Worm (Caenorhabditis elegans) whole organism, L1 larva: ENCODE data around the gene nep-12.

Experiments
- C04F5.9 ChIP-seq: sonication (generic microtip); optimal IDR thresholded peaks from 2 replicates; lab custom pipeline; 2016; ENCODE audit warnings: missing genetic modification characterization, missing compliant biosample characterization
- C34B4.2 ChIP-seq: sonication (generic microtip); optimal IDR thresholded peaks from 2 replicates; lab custom pipeline; 2017; ENCODE audit warnings: mild to moderate bottlenecking, missing genetic modification characterization, missing compliant biosample characterization
- Y116A8C.19 ChIP-seq: sonication (generic microtip); optimal IDR thresholded peaks from 2 replicates; lab custom pipeline; 2016; ENCODE audit warnings: missing compliant biosample characterization, missing genetic modification characterization, borderline replicate concordance
- blmp-1 ChIP-seq: fragments of 150-350 bp; optimal IDR thresholded peaks from 2 replicates; lab custom pipeline; 2014; ENCODE audit warnings: missing biosample characterization, missing genetic modification characterization
- ceh-63 ChIP-seq: fragments of 200-800 bp; sonication (Bioruptor generic); optimal IDR thresholded peaks from 2 replicates; lab custom pipeline; 2018; ENCODE audit warnings: mild to moderate bottlenecking, missing genetic modification characterization, missing compliant biosample characterization
- ceh-8 ChIP-seq: fragments of 200-800 bp; sonication (Bioruptor generic); optimal IDR thresholded peaks from 2 replicates; lab custom pipeline; 2018; ENCODE audit warnings: mild to moderate bottlenecking, missing genetic modification characterization, moderate library complexity, missing compliant biosample characterization
- ceh-82 ChIP-seq, 3 experiments: fragments of 150-350 bp in 1 of 3; sonication (generic microtip) in 2 of 3; optimal IDR thresholded peaks; 2 replicates each; lab custom pipeline; 2014 to 2017; ENCODE audit warnings: missing biosample characterization in 3 of 3, missing genetic modification characterization in 3 of 3
- ces-1 ChIP-seq: fragments of 150-350 bp; optimal IDR thresholded peaks from 2 replicates; lab custom pipeline; 2014; ENCODE audit warnings: missing biosample characterization, missing genetic modification reagents, missing genetic modification characterization
- dsc-1 ChIP-seq: sonication (generic microtip); optimal IDR thresholded peaks from 2 replicates; lab custom pipeline; 2016; ENCODE audit warnings: mild to moderate bottlenecking, missing genetic modification characterization, missing compliant biosample characterization
- efl-1 ChIP-seq, 4 experiments: fragments of 150-350 bp; optimal IDR thresholded peaks in 3 of 4; peaks in 1 of 4; 1 replicate in 1 of 4; 2 replicates in 3 of 4; lab custom pipeline; 2014; ENCODE audit warnings: missing biosample characterization in 2 of 4, missing genetic modification characterization in 2 of 4, missing genetic modification reagents in 2 of 4
- efl-3 ChIP-seq: fragments of 200-800 bp; sonication (Bioruptor generic); optimal IDR thresholded peaks from 2 replicates; lab custom pipeline; 2018; ENCODE audit warnings: mild to moderate bottlenecking, missing genetic modification characterization, missing compliant biosample characterization
- elt-2 ChIP-seq: sonication (generic microtip); optimal IDR thresholded peaks from 2 replicates; lab custom pipeline; 2016; ENCODE audit warnings: missing genetic modification characterization, mild to moderate bottlenecking, inconsistent platforms, missing compliant biosample characterization, missing genetic modification reagents
- elt-3 ChIP-seq, 6 experiments: fragments of 150-350 bp in 1 of 6; sonication (generic microtip); optimal IDR thresholded peaks; 2 replicates each; lab custom pipeline; 2017 to 2018; ENCODE audit warnings: missing biosample characterization in 6 of 6, missing genetic modification characterization in 6 of 6, inconsistent platforms in 1 of 6
- fkh-4 ChIP-seq: sonication (generic microtip); optimal IDR thresholded peaks from 2 replicates; lab custom pipeline; 2016; ENCODE audit warnings: missing compliant biosample characterization, missing genetic modification characterization, borderline replicate concordance
- fos-1 ChIP-seq: fragments of 150-350 bp; optimal IDR thresholded peaks from 2 replicates; lab custom pipeline; 2014; ENCODE audit warnings: missing biosample characterization, missing genetic modification characterization
- grh-1 ChIP-seq: fragments of 200-800 bp; sonication (Bioruptor generic); IDR thresholded peaks from 2 replicates; pipeline ENCODE4 v1.3.6; 2022; ENCODE audit warnings: missing genetic modification reagents, missing genetic modification characterization, missing compliant biosample characterization
- hlh-17 ChIP-seq: fragments of 200-800 bp; sonication (Bioruptor generic); optimal IDR thresholded peaks from 2 replicates; lab custom pipeline; 2018; ENCODE audit warnings: missing genetic modification characterization, mild to moderate bottlenecking, missing compliant biosample characterization, moderate library complexity, borderline replicate concordance
- hlh-4 ChIP-seq: sonication (generic microtip); optimal IDR thresholded peaks from 2 replicates; lab custom pipeline; 2016; ENCODE audit warnings: mild to moderate bottlenecking, missing genetic modification characterization, missing compliant biosample characterization
- jun-1 ChIP-seq: fragments of 150-350 bp; optimal IDR thresholded peaks from 2 replicates; lab custom pipeline; 2014; ENCODE audit warnings: missing biosample characterization, missing genetic modification reagents, missing genetic modification characterization
- lin-14 ChIP-seq: fragments of 200-800 bp; sonication (Bioruptor generic); optimal IDR thresholded peaks from 2 replicates; lab custom pipeline; 2018; ENCODE audit warnings: mild to moderate bottlenecking, missing genetic modification characterization, moderate library complexity, missing compliant biosample characterization
- lin-15B ChIP-seq: fragments of 150-350 bp; sonication (generic microtip); optimal IDR thresholded peaks from 3 replicates; lab custom pipeline; 2014; ENCODE audit warnings: missing biosample characterization, missing genetic modification characterization
- lin-39 ChIP-seq: fragments of 150-350 bp; optimal IDR thresholded peaks from 2 replicates; lab custom pipeline; 2014; ENCODE audit warnings: missing biosample characterization, missing genetic modification reagents, missing genetic modification characterization
- lsy-2 ChIP-seq, 2 experiments: fragments of 150-350 bp; optimal IDR thresholded peaks; 2 replicates each; lab custom pipeline; 2014; ENCODE audit warnings: missing biosample characterization in 2 of 2, missing genetic modification characterization in 2 of 2
- mef-2 ChIP-seq: fragments of 150-350 bp; optimal IDR thresholded peaks from 2 replicates; lab custom pipeline; 2014; ENCODE audit warnings: missing biosample characterization, missing genetic modification characterization
- nhr-11 ChIP-seq: fragments of 150-350 bp; optimal IDR thresholded peaks from 2 replicates; lab custom pipeline; 2014; ENCODE audit warnings: missing biosample characterization, missing genetic modification characterization
- nhr-28 ChIP-seq: fragments of 150-350 bp; optimal IDR thresholded peaks from 2 replicates; lab custom pipeline; 2014; ENCODE audit warnings: missing biosample characterization, missing genetic modification characterization
- nhr-47 ChIP-seq: sonication (generic microtip); optimal IDR thresholded peaks from 2 replicates; lab custom pipeline; 2016; ENCODE audit warnings: mild to moderate bottlenecking, missing genetic modification characterization, moderate library complexity, missing compliant biosample characterization
- nhr-71 ChIP-seq: sonication (generic microtip); optimal IDR thresholded peaks from 2 replicates; lab custom pipeline; 2016; ENCODE audit warnings: mild to moderate bottlenecking, missing genetic modification characterization, moderate library complexity, missing compliant biosample characterization
- nhr-84 ChIP-seq: sonication (generic microtip); optimal IDR thresholded peaks from 2 replicates; lab custom pipeline; 2017; ENCODE audit warnings: missing biosample characterization, missing genetic modification characterization
- nhr-85 ChIP-seq: sonication (generic microtip); peaks from one replicate; lab custom pipeline; 2016; ENCODE audit warnings: missing genetic modification characterization, inconsistent platforms, missing compliant biosample characterization
- nhr-90 ChIP-seq: sonication (generic microtip); optimal IDR thresholded peaks from 2 replicates; lab custom pipeline; 2016; ENCODE audit warnings: mild to moderate bottlenecking, missing genetic modification characterization, missing compliant biosample characterization; ENCODE audit not compliant: poor library complexity
- pag-3 ChIP-seq: sonication (generic microtip); optimal IDR thresholded peaks from 2 replicates; lab custom pipeline; 2017; ENCODE audit warnings: missing genetic modification characterization, mild to moderate bottlenecking, missing compliant biosample characterization, antibody characterized with exemption, borderline replicate concordance; ENCODE audit not compliant: insufficient read depth
- pqm-1 ChIP-seq: sonication (generic microtip); optimal IDR thresholded peaks from 3 replicates; lab custom pipeline; 2017; ENCODE audit warnings: missing biosample characterization, missing genetic modification characterization
- skn-1 ChIP-seq: fragments of 150-350 bp; optimal IDR thresholded peaks from 2 replicates; lab custom pipeline; 2014; ENCODE audit warnings: missing biosample characterization, missing genetic modification characterization
- snpc-4 ChIP-seq: fragments of 150-350 bp; optimal IDR thresholded peaks from 2 replicates; lab custom pipeline; 2014; ENCODE audit warnings: missing biosample characterization, missing genetic modification characterization
- snu-23 ChIP-seq: sonication (generic microtip); optimal IDR thresholded peaks from 2 replicates; lab custom pipeline; 2016; ENCODE audit warnings: missing genetic modification characterization, missing compliant biosample characterization
- sox-4 ChIP-seq: sonication (generic microtip); optimal IDR thresholded peaks from 2 replicates; lab custom pipeline; 2016; ENCODE audit warnings: missing genetic modification characterization, missing compliant biosample characterization
- sptf-1 ChIP-seq: fragments of 150-350 bp; optimal IDR thresholded peaks from 2 replicates; lab custom pipeline; 2014; ENCODE audit warnings: missing biosample characterization, missing genetic modification characterization
- sup-37 ChIP-seq: fragments of 200-800 bp; sonication (Bioruptor generic); optimal IDR thresholded peaks from 2 replicates; lab custom pipeline; 2018; ENCODE audit warnings: mild to moderate bottlenecking, missing genetic modification characterization, missing compliant biosample characterization
- tbx-2 ChIP-seq: sonication (generic microtip); optimal IDR thresholded peaks from 2 replicates; lab custom pipeline; 2016; ENCODE audit warnings: missing genetic modification characterization, missing compliant biosample characterization
- unc-30 ChIP-seq: sonication (generic microtip); optimal IDR thresholded peaks from 2 replicates; lab custom pipeline; 2017; ENCODE audit warnings: missing biosample characterization, missing genetic modification characterization
- unc-62 ChIP-seq: fragments of 150-350 bp; optimal IDR thresholded peaks from 2 replicates; lab custom pipeline; 2014; ENCODE audit warnings: missing biosample characterization, missing genetic modification reagents, missing genetic modification characterization
- unc-98 ChIP-seq: fragments of 200-800 bp; sonication (Bioruptor generic); IDR thresholded peaks from 2 replicates; pipeline ENCODE4 v1.3.6; 2022; ENCODE audit warnings: missing genetic modification characterization, missing compliant biosample characterization
- vab-15 ChIP-seq: sonication (generic microtip); optimal IDR thresholded peaks from 2 replicates; lab custom pipeline; 2017; ENCODE audit warnings: missing genotype, mild to moderate bottlenecking, missing genetic modification characterization, missing compliant biosample characterization
- zag-1 ChIP-seq: fragments of 150-350 bp; optimal IDR thresholded peaks from 2 replicates; lab custom pipeline; 2014; ENCODE audit warnings: missing biosample characterization, missing genetic modification characterization
- zip-4 ChIP-seq: fragments of 200-800 bp; sonication (Bioruptor generic); optimal IDR thresholded peaks from 2 replicates; lab custom pipeline; 2018; ENCODE audit warnings: mild to moderate bottlenecking, missing genetic modification characterization, moderate library complexity, missing compliant biosample characterization
- ztf-11 ChIP-seq, 2 experiments: sonication (generic microtip); optimal IDR thresholded peaks; 2 replicates each; lab custom pipeline; 2016 to 2017; ENCODE audit warnings: missing genetic modification characterization in 2 of 2, missing biosample characterization in 1 of 2, missing compliant biosample characterization in 1 of 2
- ztf-4 ChIP-seq: fragments of 150-350 bp; optimal IDR thresholded peaks from 2 replicates; lab custom pipeline; 2014; ENCODE audit warnings: missing biosample characterization, missing genetic modification characterization

Gene nep-12

ce11 chrII:4747697-4748096 is 36.6 kb downstream of the nep-12 start:
- TF ChIP-seq vab-15 (tag; lab: Kevin White, UChicago), result no peak
- TF ChIP-seq nhr-71 (tag; lab: Kevin White, UChicago), result peak; percentile 21
- TF ChIP-seq efl-1 (optimal IDR thresholded peaks at IDR 0.05; lab: Kevin White, UChicago), result no peak
- TF ChIP-seq efl-1 (GFP tag; optimal IDR thresholded peaks at IDR 0.05 in 1 of 2; lab: Kevin White, UChicago), result peak in 1 of 2 experiments; percentile 55
- TF ChIP-seq lin-14 (GFP tag; lab: Kevin White, UChicago), result peak; percentile 8
- no peak for TF ChIP-seq hlh-17 (GFP tag; lab: Kevin White, UChicago)
- TF ChIP-seq nhr-85, result peak; percentile 71
- no peak for TF ChIP-seq skn-1 (tag; lab: Kevin White, UChicago)
- no peak for TF ChIP-seq tbx-2 (tag; lab: Kevin White, UChicago)
- no peak for TF ChIP-seq blmp-1 (tag; lab: Kevin White, UChicago)
- TF ChIP-seq nhr-11 (tag; lab: Kevin White, UChicago), result no peak
- TF ChIP-seq elt-3 (tag; optimal IDR thresholded peaks at IDR 0.05; lab: Kevin White, UChicago), result peak in 1 of 6 experiments; percentile 51
- TF ChIP-seq nhr-28, result no peak

ce11 chrII:4747063-4747462 is 37.3 kb downstream of the nep-12 start:
- TF ChIP-seq pag-3 (no peak), elt-2 (tag; lab: Kevin White, UChicago) (no peak), hlh-4 (tag; lab: Kevin White, UChicago) (no peak), sox-4 (tag; lab: Kevin White, UChicago) (no peak), hlh-17 (GFP tag; lab: Kevin White, UChicago) (no peak), ceh-63 (GFP tag; lab: Kevin White, UChicago) (no peak), C04F5.9 (tag; lab: Kevin White, UChicago) (no peak), fos-1 (no peak), ztf-11 (tag; optimal IDR thresholded peaks at IDR 0.05; lab: Kevin White, UChicago) (no peak), sptf-1 (tag; lab: Kevin White, UChicago) (no peak), jun-1 (no peak), grh-1 (GFP tag; lab: Robert Waterston, UW) (0 out of 2 replicates have a peak, but pooled peaks have one; percentile 6), sup-37 (GFP tag; lab: Kevin White, UChicago) (no peak), snu-23 (GFP tag; lab: Kevin White, UChicago) (peak; percentile 5), lsy-2 (tag; optimal IDR thresholded peaks at IDR 0.05; lab: Kevin White, UChicago) (no peak), ztf-4 (no peak), fkh-4 (tag; lab: Kevin White, UChicago) (no peak), ceh-82 (tag; optimal IDR thresholded peaks at IDR 0.05; lab: Kevin White, UChicago) (no peak), vab-15 (tag; lab: Kevin White, UChicago) (no peak), blmp-1 (tag; lab: Kevin White, UChicago) (peak; percentile 32), nhr-85 (peak; percentile 84), nhr-11 (tag; lab: Kevin White, UChicago) (no peak), Y116A8C.19 (no peak), C34B4.2 (tag; lab: Kevin White, UChicago) (no peak), pqm-1 (tag; lab: Kevin White, UChicago) (no peak), lin-15B (tag; lab: Kevin White, UChicago) (no peak), efl-1 (optimal IDR thresholded peaks at IDR 0.05; lab: Kevin White, UChicago) (no peak), efl-1 (GFP tag; optimal IDR thresholded peaks at IDR 0.05 in 1 of 2; lab: Kevin White, UChicago) (no peak), dsc-1 (tag; lab: Kevin White, UChicago) (no peak), nhr-28 (no peak), ces-1 (GFP tag; lab: Kevin White, UChicago) (no peak), ceh-8 (no peak), unc-30 (tag; lab: Kevin White, UChicago) (no peak), unc-62 (GFP tag; lab: Kevin White, UChicago) (no peak), tbx-2 (tag; lab: Kevin White, UChicago) (no peak), mef-2 (tag; lab: Kevin White, UChicago) (no peak), zag-1 (tag; lab: Kevin White, UChicago) (no peak), nhr-90 (tag; lab: Kevin White, UChicago) (no peak), zip-4 (no peak), lin-39 (tag; lab: Kevin White, UChicago) (no peak), snpc-4 (tag; lab: Kevin White, UChicago) (no peak), unc-98 (GFP tag; lab: Robert Waterston, UW) (no peak), efl-3 (no peak), nhr-47 (peak; percentile 30), nhr-84 (no peak)
